Fruit fly (Drosophila melanogaster) whole organism, embryonic: ENCODE data around the gene CG31515.
A peak's percentile ranks its signal among the peaks of the same experiment; 100 is the strongest.

Experiments used
- Adf1 ChIP-seq: fragments of 200-800 bp; sonication (Bioruptor generic); IDR thresholded peaks from 2 replicates; pipeline ENCODE4 v1.3.6; 2022; ENCODE audit warnings: missing biosample characterization, missing genetic modification characterization
- Awh ChIP-seq: fragments of 200-800 bp; sonication (Bioruptor generic); IDR thresholded peaks from 2 replicates; pipeline ENCODE4, ENCODE4 v1.3.6; 2022; ENCODE audit warnings: missing biosample characterization, missing genetic modification characterization
- CG10565 ChIP-seq: fragments of 200-800 bp; sonication (Bioruptor generic); optimal IDR thresholded peaks from 3 replicates; lab custom pipeline; 2016; ENCODE audit warnings: missing biosample characterization, mild to moderate bottlenecking, missing genetic modification characterization
- CG11085 ChIP-seq: fragments of 200-800 bp; sonication (Bioruptor generic); IDR thresholded peaks from 2 replicates; pipeline ENCODE4 v1.3.6; 2022; ENCODE audit warnings: missing biosample characterization, missing genetic modification characterization
- CG11695 ChIP-seq: fragments of 200-800 bp; sonication (Bioruptor generic); IDR thresholded peaks from 3 replicates; pipeline ENCODE4 v1.3.6; 2022; ENCODE audit warnings: missing biosample characterization, missing genetic modification characterization
- CG12942 ChIP-seq: fragments of 200-800 bp; sonication (Bioruptor generic); optimal IDR thresholded peaks from 3 replicates; lab custom pipeline; 2016; ENCODE audit warnings: missing biosample characterization, missing genetic modification characterization
- CG13287 ChIP-seq: fragments of 200-800 bp; sonication (Bioruptor generic); IDR thresholded peaks from 2 replicates; pipeline ENCODE4 v1.3.6; 2022; ENCODE audit warnings: missing biosample characterization, missing genetic modification characterization; ENCODE audit not compliant: partially characterized antibody
- CG13894 ChIP-seq: fragments of 200-800 bp; sonication (Bioruptor generic); optimal IDR thresholded peaks from 3 replicates; lab custom pipeline; 2018; ENCODE audit warnings: missing biosample characterization, mild to moderate bottlenecking, missing genetic modification characterization, moderate library complexity
- CG15269 ChIP-seq: fragments of 200-800 bp; sonication (Bioruptor generic); optimal IDR thresholded peaks from 2 replicates; lab custom pipeline; 2018; ENCODE audit warnings: missing biosample characterization, mild to moderate bottlenecking, missing genetic modification characterization, moderate library complexity
- CG1647 ChIP-seq: fragments of 200-800 bp; sonication (Bioruptor generic); optimal IDR thresholded peaks from 3 replicates; lab custom pipeline; 2016; ENCODE audit warnings: missing biosample characterization, missing genetic modification characterization
- CG16779 ChIP-seq: fragments of 200-800 bp; sonication (Bioruptor generic); IDR thresholded peaks from 2 replicates; pipeline ENCODE4 v1.3.6; 2022; ENCODE audit warnings: missing biosample characterization, missing genetic modification characterization
- CG18011 ChIP-seq: fragments of 200-800 bp; sonication (Bioruptor generic); optimal IDR thresholded peaks from 2 replicates; lab custom pipeline; 2017; ENCODE audit warnings: missing biosample characterization, missing genetic modification characterization, mild to moderate bottlenecking, moderate library complexity, missing genotype
- CG2116 ChIP-seq: fragments of 200-800 bp; sonication (Bioruptor generic); optimal IDR thresholded peaks from 3 replicates; lab custom pipeline; 2018; ENCODE audit warnings: missing biosample characterization, mild to moderate bottlenecking, missing genetic modification characterization
- CG30020 ChIP-seq: fragments of 200-800 bp; optimal IDR thresholded peaks from 2 replicates; lab custom pipeline; 2019; ENCODE audit warnings: missing biosample characterization, mild to moderate bottlenecking, missing genetic modification characterization, moderate library complexity
- CG6765 ChIP-seq: fragments of 200-800 bp; sonication (Bioruptor generic); optimal IDR thresholded peaks from 3 replicates; lab custom pipeline; 2017; ENCODE audit warnings: missing biosample characterization, mild to moderate bottlenecking, missing genetic modification characterization
- CG6854 ChIP-seq: fragments of 200-800 bp; sonication (Bioruptor generic); optimal IDR thresholded peaks from 3 replicates; lab custom pipeline; 2017; ENCODE audit warnings: missing biosample characterization, mild to moderate bottlenecking, missing genetic modification characterization
- CG9797 ChIP-seq: fragments of 200-800 bp; sonication (Bioruptor generic); optimal IDR thresholded peaks from 3 replicates; lab custom pipeline; 2018; ENCODE audit warnings: missing biosample characterization, mild to moderate bottlenecking, missing genetic modification characterization
- Dbx ChIP-seq: fragments of 200-800 bp; sonication (Bioruptor generic); IDR thresholded peaks from 3 replicates; pipeline ENCODE4 v1.3.6; 2022; ENCODE audit warnings: missing biosample characterization, missing genetic modification characterization
- Deaf1 ChIP-seq: fragments of 200-800 bp; optimal IDR thresholded peaks from 3 replicates; lab custom pipeline; 2019; ENCODE audit warnings: missing biosample characterization, mild to moderate bottlenecking, missing genetic modification characterization, moderate library complexity
- Dip2 ChIP-seq: fragments of 200-800 bp; sonication (Bioruptor generic); IDR thresholded peaks from 2 replicates; pipeline ENCODE4 v1.3.6; 2022; ENCODE audit warnings: missing biosample characterization, missing genetic modification characterization
- ERR ChIP-seq: fragments of 200-800 bp; sonication (Bioruptor generic); optimal IDR thresholded peaks from 2 replicates; lab custom pipeline; 2016; ENCODE audit warnings: missing biosample characterization, missing genetic modification characterization
- Eip74EF ChIP-seq, 2 experiments: fragments of 200-800 bp in 1 of 2; fragments of >200 bp in 1 of 2; sonication (Bioruptor generic) in 1 of 2; optimal IDR thresholded peaks; 2 replicates each; lab custom pipeline; 2017 to 2019; ENCODE audit warnings: missing biosample characterization in 2 of 2, missing genetic modification characterization in 2 of 2, mild to moderate bottlenecking in 1 of 2, moderate library complexity in 1 of 2
- Elba2 ChIP-seq: fragments of 200-800 bp; sonication (Bioruptor generic); optimal IDR thresholded peaks from 3 replicates; lab custom pipeline; 2016; ENCODE audit warnings: missing biosample characterization, missing genetic modification characterization
- H2.0 ChIP-seq: fragments of 200-800 bp; sonication (Bioruptor generic); IDR thresholded peaks from 2 replicates; pipeline ENCODE4 v1.3.6; 2022; ENCODE audit warnings: missing biosample characterization, missing genetic modification characterization
- Jarid2 ChIP-seq: fragments of 200-800 bp; sonication (Bioruptor generic); optimal IDR thresholded peaks from 3 replicates; lab custom pipeline; 2017; ENCODE audit warnings: mild to moderate bottlenecking, missing biosample characterization, missing genetic modification reagents, missing genetic modification characterization
- Lpt ChIP-seq: fragments of >200 bp; optimal IDR thresholded peaks from 2 replicates; lab custom pipeline; 2018; ENCODE audit warnings: missing biosample characterization, missing genetic modification characterization
- NC2β ChIP-seq: fragments of 200-800 bp; sonication (Bioruptor generic); optimal IDR thresholded peaks from 2 replicates; lab custom pipeline; 2016; ENCODE audit warnings: missing biosample characterization, missing genetic modification characterization
- abd-A ChIP-seq: fragments of 200-800 bp; sonication (Bioruptor generic); optimal IDR thresholded peaks from 3 replicates; lab custom pipeline; 2019; ENCODE audit warnings: missing biosample characterization, mild to moderate bottlenecking, missing genetic modification characterization, moderate library complexity
- chinmo ChIP-seq: fragments of 200-800 bp; sonication (Bioruptor generic); IDR thresholded peaks from 4 replicates; pipeline ENCODE4 v1.3.6; 2022; ENCODE audit warnings: missing biosample characterization, missing genetic modification characterization; ENCODE audit not compliant: partially characterized antibody
- dm ChIP-seq: fragments of 200-800 bp; sonication (Bioruptor generic); optimal IDR thresholded peaks from 3 replicates; lab custom pipeline; 2016; ENCODE audit warnings: missing biosample characterization, missing genetic modification characterization
- dmrt11E ChIP-seq: fragments of 200-800 bp; sonication (Bioruptor generic); optimal IDR thresholded peaks from 3 replicates; lab custom pipeline; 2018; ENCODE audit warnings: missing biosample characterization, mild to moderate bottlenecking, missing genetic modification characterization, moderate library complexity
- en ChIP-seq: fragments of 200-800 bp; sonication (Bioruptor generic); optimal IDR thresholded peaks from 2 replicates; lab custom pipeline; 2016; ENCODE audit warnings: missing biosample characterization, missing genetic modification characterization
- fd102C ChIP-seq: fragments of 200-800 bp; sonication (Bioruptor generic); optimal IDR thresholded peaks from 2 replicates; lab custom pipeline; 2018; ENCODE audit warnings: missing biosample characterization, mild to moderate bottlenecking, missing genetic modification characterization, moderate library complexity
- ftz-f1 ChIP-seq: fragments of 200-800 bp; sonication (Bioruptor generic); optimal IDR thresholded peaks from 2 replicates; lab custom pipeline; 2016; ENCODE audit warnings: missing biosample characterization, missing genetic modification characterization
- gt ChIP-seq: fragments of 200-800 bp; sonication (Bioruptor generic); IDR thresholded peaks from 2 replicates; pipeline ENCODE4 v1.3.6; 2022; ENCODE audit warnings: missing biosample characterization, missing genetic modification characterization
- h ChIP-seq: fragments of >200 bp; optimal IDR thresholded peaks from 2 replicates; lab custom pipeline; 2017
- lab ChIP-seq: fragments of 200-800 bp; sonication (Bioruptor generic); optimal IDR thresholded peaks from 3 replicates; lab custom pipeline; 2017; ENCODE audit warnings: missing biosample characterization, missing genetic modification characterization, mild to moderate bottlenecking, moderate library complexity, missing genetic modification reagents
- mirr ChIP-seq: fragments of 200-800 bp; sonication (Bioruptor generic); optimal IDR thresholded peaks from 3 replicates; lab custom pipeline; 2018; ENCODE audit warnings: missing biosample characterization, mild to moderate bottlenecking, missing genetic modification characterization
- mld ChIP-seq: fragments of 200-800 bp; sonication (Bioruptor generic); IDR thresholded peaks from 3 replicates; pipeline ENCODE4 v1.3.6; 2022; ENCODE audit warnings: missing biosample characterization, missing genetic modification characterization; ENCODE audit not compliant: partially characterized antibody
- nerfin-2 ChIP-seq: fragments of 200-800 bp; sonication (Bioruptor generic); IDR thresholded peaks from 2 replicates; pipeline ENCODE4 v1.3.6; 2022; ENCODE audit warnings: missing biosample characterization, missing genetic modification characterization; ENCODE audit not compliant: partially characterized antibody
- onecut ChIP-seq: fragments of 200-800 bp; sonication (Bioruptor generic); IDR thresholded peaks from 2 replicates; pipeline ENCODE4 v1.3.6; 2022; ENCODE audit warnings: missing biosample characterization, missing genetic modification characterization
- p53 ChIP-seq: fragments of 200-800 bp; sonication (Bioruptor generic); optimal IDR thresholded peaks from 2 replicates; lab custom pipeline; 2016; ENCODE audit warnings: missing biosample characterization, missing genetic modification characterization
- sd ChIP-seq: fragments of 200-800 bp; sonication (Bioruptor generic); optimal IDR thresholded peaks from 3 replicates; lab custom pipeline; 2018; ENCODE audit warnings: missing biosample characterization, mild to moderate bottlenecking, missing genetic modification characterization, moderate library complexity
- sqz ChIP-seq: fragments of 200-800 bp; sonication (Bioruptor generic); optimal IDR thresholded peaks from 3 replicates; lab custom pipeline; 2018; ENCODE audit warnings: missing biosample characterization, mild to moderate bottlenecking, missing genetic modification characterization
- tgo ChIP-seq: fragments of 200-800 bp; sonication (Bioruptor generic); IDR thresholded peaks from 3 replicates; pipeline ENCODE4 v1.3.6; 2022; ENCODE audit warnings: missing biosample characterization, missing genetic modification characterization
- vvl ChIP-seq: fragments of 200-800 bp; sonication (Bioruptor generic); IDR thresholded peaks from 2 replicates; pipeline ENCODE4 v1.3.6; 2022; ENCODE audit warnings: missing biosample characterization, missing genetic modification characterization
- wor ChIP-seq: fragments of 200-800 bp; sonication (Bioruptor generic); IDR thresholded peaks from 2 replicates; pipeline ENCODE4 v1.3.6; 2022; ENCODE audit warnings: missing biosample characterization, missing genetic modification characterization

Gene CG31515

dm6 chr3R:23388798-23389197, at the start of gene CG31515:
Gene CG31515, minus strand, starts transcription at chr3R:23388898.
- no peak for TF ChIP-seq dmrt11E (tag; lab: Kevin White, UChicago)
- no peak for TF ChIP-seq H2.0
- no peak for TF ChIP-seq CG9797 (GFP tag; lab: Kevin White, UChicago)
- TF ChIP-seq en (GFP tag; lab: Kevin White, UChicago): no peak

DNA sequence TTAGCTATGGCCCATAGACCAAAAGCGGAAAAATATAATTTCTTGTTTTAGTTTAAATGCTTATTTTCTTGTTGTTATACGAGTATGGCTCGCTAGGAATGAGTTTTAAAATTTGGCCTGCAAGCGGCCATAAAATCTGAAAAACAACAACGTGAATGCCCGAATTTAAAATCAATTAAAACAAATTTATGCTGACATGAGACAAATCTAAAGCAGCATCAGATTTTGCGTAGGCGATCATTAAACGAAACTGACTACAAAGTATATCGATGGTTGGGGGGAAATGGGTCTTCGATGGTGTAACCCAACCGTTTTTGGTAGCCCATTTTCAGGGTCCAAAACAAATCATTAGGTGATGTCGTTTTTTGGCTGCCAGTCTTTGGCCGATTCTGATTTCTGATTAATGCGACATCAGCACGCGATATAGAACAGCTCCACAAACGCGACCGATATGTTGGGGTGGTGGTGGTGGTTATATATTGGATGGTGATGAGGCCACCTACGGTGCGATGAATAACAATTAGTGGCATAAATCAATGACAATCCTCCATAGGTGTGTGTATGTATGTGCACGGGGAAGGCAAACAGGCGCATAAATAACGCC, 49.6 kb upstream of the CG31515 start:
- TF ChIP-seq Elba2 (no peak), lab (GFP tag; lab: Kevin White, UChicago) (no peak), chinmo (0 out of 4 replicates have a peak, but pooled peaks have one; percentile 55), sd (tag; lab: Kevin White, UChicago) (peak; percentile 25), CG13894 (peak; percentile 69), wor (GFP tag; lab: Robert Waterston, UW) (no peak), ERR (GFP tag; lab: Kevin White, UChicago) (no peak), vvl (peak; percentile 27), abd-A (peak; percentile 75), CG15269 (peak; percentile 88), nerfin-2 (GFP tag; lab: Robert Waterston, UW) (no peak), CG12942 (GFP tag; lab: Kevin White, UChicago) (no peak)

- TF ChIP-seq onecut (GFP tag; lab: Robert Waterston, UW) (no peak), CG6765 (GFP tag; lab: Kevin White, UChicago) (no peak), mld (GFP tag; lab: Robert Waterston, UW) (no peak), Dbx (GFP tag; lab: Robert Waterston, UW) (no peak), Lpt (GFP tag; lab: Kevin White, UChicago) (no peak), Deaf1 (tag; lab: Kevin White, UChicago) (peak; percentile 8), CG6854 (GFP tag; lab: Kevin White, UChicago) (no peak), Eip74EF (GFP tag; optimal IDR thresholded peaks at IDR 0.05; lab: Kevin White, UChicago) (peak in 1 of 2 experiments; percentile 21), CG13287 (0 out of 2 replicates have a peak, but pooled peaks have one; percentile 14), CG11085 (no peak), sqz (GFP tag; lab: Kevin White, UChicago) (peak; percentile 16), CG13894 (no peak), ftz-f1 (GFP tag; lab: Kevin White, UChicago) (no peak), fd102C (GFP tag; lab: Kevin White, UChicago) (no peak), NC2β (GFP tag; lab: Kevin White, UChicago) (no peak), Adf1 (GFP tag; lab: Robert Waterston, UW) (peak; percentile 75), CG30020 (tag; lab: Kevin White, UChicago) (no peak), gt (GFP tag; lab: Robert Waterston, UW) (no peak), CG1647 (no peak), dm (GFP tag; lab: Kevin White, UChicago) (no peak), Dip2 (GFP tag; lab: Robert Waterston, UW) (no peak), p53 (GFP tag; lab: Kevin White, UChicago) (no peak), mirr (GFP tag; lab: Kevin White, UChicago) (no peak), h (no peak), CG10565 (no peak), chinmo (peak; percentile 76; the same call in 1 of the 4 replicates), Awh (GFP tag; lab: Robert Waterston, UW) (no peak), Jarid2 (GFP tag; lab: Kevin White, UChicago) (peak; percentile 39), CG16779 (GFP tag; lab: Robert Waterston, UW) (no peak), CG18011 (GFP tag; lab: Kevin White, UChicago) (no peak), CG2116 (GFP tag; lab: Kevin White, UChicago) (no peak), tgo (GFP tag; lab: Robert Waterston, UW) (no peak), CG11695 (GFP tag; lab: Robert Waterston, UW) (no peak)
Observed at dm6 chr3R:23431355-23431754, 42.7 kb upstream of the CG31515 start.
